Fruit fly (Drosophila melanogaster) whole organism, embryonic: Measurements from ENCODE around the gene Taf2.
A peak's percentile ranks its signal among the peaks of the same experiment; 100 is the strongest.

Experiments used
- CG10366 ChIP-seq: fragments of 200-800 bp; sonication (Bioruptor generic); IDR thresholded peaks from 2 replicates; pipeline ENCODE4 v1.3.6; 2022; ENCODE audit warnings: missing biosample characterization, missing genetic modification characterization
- CG13624 ChIP-seq: fragments of 200-800 bp; sonication (Bioruptor generic); optimal IDR thresholded peaks from 2 replicates; lab custom pipeline; 2016; ENCODE audit warnings: missing biosample characterization, missing genetic modification characterization
- CG13775 ChIP-seq: fragments of 200-800 bp; sonication (Bioruptor generic); optimal IDR thresholded peaks from 3 replicates; lab custom pipeline; 2017; ENCODE audit warnings: missing biosample characterization, mild to moderate bottlenecking, missing genetic modification characterization
- CG13894 ChIP-seq: fragments of 200-800 bp; sonication (Bioruptor generic); optimal IDR thresholded peaks from 3 replicates; lab custom pipeline; 2018; ENCODE audit warnings: missing biosample characterization, mild to moderate bottlenecking, missing genetic modification characterization, moderate library complexity
- CG15269 ChIP-seq: fragments of 200-800 bp; sonication (Bioruptor generic); optimal IDR thresholded peaks from 2 replicates; lab custom pipeline; 2018; ENCODE audit warnings: missing biosample characterization, mild to moderate bottlenecking, missing genetic modification characterization, moderate library complexity
- CG17612 ChIP-seq: fragments of 200-800 bp; sonication (Bioruptor generic); IDR thresholded peaks from 2 replicates; pipeline ENCODE4 v1.3.6; 2022; ENCODE audit warnings: missing biosample characterization, missing genetic modification characterization
- CG18262 ChIP-seq: fragments of 200-800 bp; optimal IDR thresholded peaks from 3 replicates; lab custom pipeline; 2019; ENCODE audit warnings: missing biosample characterization, mild to moderate bottlenecking, missing genetic modification characterization, moderate library complexity
- CG18599 ChIP-seq: fragments of 200-800 bp; sonication (Bioruptor generic); optimal IDR thresholded peaks from 3 replicates; lab custom pipeline; 2017; ENCODE audit warnings: missing biosample characterization, missing genetic modification characterization, mild to moderate bottlenecking, moderate library complexity, missing genetic modification reagents
- CG2889 ChIP-seq: fragments of 200-800 bp; sonication (Bioruptor generic); IDR thresholded peaks from 3 replicates; pipeline ENCODE4 v1.3.6; 2022; ENCODE audit warnings: missing biosample characterization, missing genetic modification characterization
- CG3065 ChIP-seq: fragments of 200-800 bp; sonication (Bioruptor generic); optimal IDR thresholded peaks from 2 replicates; lab custom pipeline; 2016; ENCODE audit warnings: missing biosample characterization, missing genetic modification characterization
- CG3163 ChIP-seq: fragments of 200-800 bp; sonication (Bioruptor generic); optimal IDR thresholded peaks from 3 replicates; lab custom pipeline; 2016; ENCODE audit warnings: missing biosample characterization, missing genetic modification characterization
- CG32767 ChIP-seq: fragments of 200-800 bp; sonication (Bioruptor generic); IDR thresholded peaks from 2 replicates; pipeline ENCODE4 v1.3.6; 2022; ENCODE audit warnings: missing biosample characterization, missing genetic modification characterization
- CG4617 ChIP-seq: fragments of 200-800 bp; sonication (Bioruptor generic); optimal IDR thresholded peaks from 3 replicates; lab custom pipeline; 2016; ENCODE audit warnings: missing biosample characterization, missing genetic modification characterization, borderline replicate concordance
- CG4854 ChIP-seq: fragments of 200-800 bp; sonication (Bioruptor generic); optimal IDR thresholded peaks from 2 replicates; lab custom pipeline; 2016; ENCODE audit warnings: missing biosample characterization, missing genetic modification characterization, inconsistent platforms
- CG5180 ChIP-seq: fragments of 200-800 bp; sonication (Bioruptor generic); optimal IDR thresholded peaks from 3 replicates; lab custom pipeline; 2017; ENCODE audit warnings: missing biosample characterization, missing genetic modification characterization, mild to moderate bottlenecking, moderate library complexity, missing genetic modification reagents
- CG6683 ChIP-seq: fragments of 200-800 bp; sonication (Bioruptor generic); optimal IDR thresholded peaks from 2 replicates; lab custom pipeline; 2017; ENCODE audit warnings: missing biosample characterization, mild to moderate bottlenecking, missing genetic modification characterization, missing genetic modification reagents
- CG7963 ChIP-seq: fragments of 200-800 bp; sonication (Bioruptor generic); IDR thresholded peaks from 3 replicates; pipeline ENCODE4 v1.3.6; 2022; ENCODE audit warnings: missing biosample characterization, missing genetic modification characterization; ENCODE audit not compliant: partially characterized antibody
- CG8924 ChIP-seq: fragments of 200-800 bp; optimal IDR thresholded peaks from 3 replicates; lab custom pipeline; 2019; ENCODE audit warnings: missing biosample characterization, mild to moderate bottlenecking, missing genetic modification characterization, moderate library complexity
- CG9727 ChIP-seq: fragments of 200-800 bp; sonication (Bioruptor generic); optimal IDR thresholded peaks from 3 replicates; lab custom pipeline; 2017; ENCODE audit warnings: missing biosample characterization, mild to moderate bottlenecking, missing genetic modification characterization
- CG9932 ChIP-seq: fragments of 200-800 bp; sonication (Bioruptor generic); IDR thresholded peaks from 2 replicates; pipeline ENCODE4 v1.3.6; 2022; ENCODE audit warnings: missing biosample characterization, missing genetic modification characterization
- CTCF ChIP-seq: fragments of 200-800 bp; sonication (Bioruptor generic); optimal IDR thresholded peaks from 2 replicates; lab custom pipeline; 2017; ENCODE audit warnings: missing biosample characterization, mild to moderate bottlenecking, missing genetic modification characterization, moderate library complexity
- CkIIα-i1 ChIP-seq: fragments of 200-800 bp; sonication (Bioruptor generic); IDR thresholded peaks from 2 replicates; pipeline ENCODE4 v1.3.6; 2022; ENCODE audit warnings: missing biosample characterization, missing genetic modification characterization
- Deaf1 ChIP-seq: fragments of 200-800 bp; optimal IDR thresholded peaks from 3 replicates; lab custom pipeline; 2019; ENCODE audit warnings: missing biosample characterization, mild to moderate bottlenecking, missing genetic modification characterization, moderate library complexity
- Dip2 ChIP-seq: fragments of 200-800 bp; sonication (Bioruptor generic); IDR thresholded peaks from 2 replicates; pipeline ENCODE4 v1.3.6; 2022; ENCODE audit warnings: missing biosample characterization, missing genetic modification characterization
- Doc2 ChIP-seq: fragments of 200-800 bp; sonication (Bioruptor generic); IDR thresholded peaks from 2 replicates; pipeline ENCODE4 v1.3.6; 2022; ENCODE audit warnings: missing biosample characterization, missing genetic modification characterization
- Ets65A ChIP-seq: fragments of 200-800 bp; sonication (Bioruptor generic); peaks from one replicate; lab custom pipeline; 2016; ENCODE audit warnings: missing biosample characterization, missing genetic modification characterization
- Fer2 ChIP-seq: fragments of 200-800 bp; sonication (Bioruptor generic); optimal IDR thresholded peaks from 2 replicates; lab custom pipeline; 2018; ENCODE audit warnings: missing biosample characterization, mild to moderate bottlenecking, missing genetic modification characterization, moderate library complexity
- Gsc ChIP-seq: fragments of 200-800 bp; sonication (Bioruptor generic); IDR thresholded peaks from 2 replicates; pipeline ENCODE4 v1.3.6; 2022; ENCODE audit warnings: missing biosample characterization, missing genetic modification characterization
- Lpt ChIP-seq: fragments of >200 bp; optimal IDR thresholded peaks from 2 replicates; lab custom pipeline; 2018; ENCODE audit warnings: missing biosample characterization, missing genetic modification characterization
- Meics ChIP-seq: fragments of 200-800 bp; sonication (Bioruptor generic); optimal IDR thresholded peaks from 2 replicates; lab custom pipeline; 2017; ENCODE audit warnings: missing biosample characterization, mild to moderate bottlenecking, missing genetic modification characterization
- Mrtf ChIP-seq: fragments of 200-800 bp; sonication (Bioruptor generic); IDR thresholded peaks from 3 replicates; pipeline ENCODE4 v1.3.6; 2022; ENCODE audit warnings: missing biosample characterization, missing genetic modification characterization
- Pdp1 ChIP-seq, 2 experiments: fragments of 200-800 bp; sonication (Bioruptor generic); optimal IDR thresholded peaks; 3 replicates each; lab custom pipeline; 2016; ENCODE audit warnings: missing biosample characterization in 2 of 2, missing genetic modification characterization in 2 of 2, mild to moderate bottlenecking in 1 of 2, moderate library complexity in 1 of 2
- Ssrp ChIP-seq: fragments of 200-800 bp; sonication (Bioruptor generic); optimal IDR thresholded peaks from 2 replicates; lab custom pipeline; 2018; ENCODE audit warnings: missing biosample characterization, mild to moderate bottlenecking, missing genetic modification characterization, moderate library complexity
- abd-A ChIP-seq: fragments of 200-800 bp; sonication (Bioruptor generic); optimal IDR thresholded peaks from 3 replicates; lab custom pipeline; 2019; ENCODE audit warnings: missing biosample characterization, mild to moderate bottlenecking, missing genetic modification characterization, moderate library complexity
- cas ChIP-seq: fragments of 200-800 bp; sonication (Bioruptor generic); IDR thresholded peaks from 2 replicates; pipeline ENCODE4 v1.3.6; 2022; ENCODE audit warnings: missing biosample characterization, missing genetic modification characterization
- gce ChIP-seq: fragments of 200-800 bp; sonication (Bioruptor generic); IDR thresholded peaks from 3 replicates; pipeline ENCODE4 v1.3.6; 2022; ENCODE audit warnings: missing biosample characterization, missing genetic modification characterization
- gsb ChIP-seq: fragments of 200-800 bp; sonication (Bioruptor generic); IDR thresholded peaks from 2 replicates; pipeline ENCODE4 v1.3.6; 2022; ENCODE audit warnings: missing biosample characterization, missing genetic modification characterization
- ind ChIP-seq: fragments of 200-800 bp; sonication (Bioruptor generic); optimal IDR thresholded peaks from 3 replicates; lab custom pipeline; 2016; ENCODE audit warnings: missing biosample characterization, missing genetic modification characterization
- jing ChIP-seq: fragments of 200-800 bp; sonication (Bioruptor generic); optimal IDR thresholded peaks from 2 replicates; lab custom pipeline; 2018; ENCODE audit warnings: missing biosample characterization, mild to moderate bottlenecking, missing genetic modification characterization
- lilli ChIP-seq: fragments of 200-800 bp; sonication (Bioruptor generic); optimal IDR thresholded peaks from 3 replicates; lab custom pipeline; 2016; ENCODE audit warnings: missing biosample characterization, missing genetic modification characterization
- onecut ChIP-seq: fragments of 200-800 bp; sonication (Bioruptor generic); IDR thresholded peaks from 2 replicates; pipeline ENCODE4 v1.3.6; 2022; ENCODE audit warnings: missing biosample characterization, missing genetic modification characterization
- pum ChIP-seq: fragments of 200-800 bp; sonication (Bioruptor generic); optimal IDR thresholded peaks from 2 replicates; lab custom pipeline; 2016; ENCODE audit warnings: missing biosample characterization, missing genetic modification characterization
- scrt ChIP-seq: fragments of 200-800 bp; sonication (Bioruptor generic); optimal IDR thresholded peaks from 2 replicates; lab custom pipeline; 2018; ENCODE audit warnings: missing biosample characterization, mild to moderate bottlenecking, missing genetic modification characterization, moderate library complexity
- sens-2 ChIP-seq: fragments of 200-800 bp; sonication (Bioruptor generic); IDR thresholded peaks from 2 replicates; pipeline ENCODE4 v1.3.6; 2022; ENCODE audit warnings: missing biosample characterization, missing genetic modification characterization
- sqz ChIP-seq: fragments of 200-800 bp; sonication (Bioruptor generic); optimal IDR thresholded peaks from 3 replicates; lab custom pipeline; 2018; ENCODE audit warnings: missing biosample characterization, mild to moderate bottlenecking, missing genetic modification characterization
- sr ChIP-seq: fragments of 200-800 bp; sonication (Bioruptor generic); IDR thresholded peaks from 3 replicates; pipeline ENCODE4 v1.3.6; 2022; ENCODE audit warnings: missing biosample characterization, missing genetic modification characterization
- stwl ChIP-seq: fragments of 200-800 bp; sonication (Bioruptor generic); optimal IDR thresholded peaks from 3 replicates; lab custom pipeline; 2018; ENCODE audit warnings: missing biosample characterization, mild to moderate bottlenecking, missing genetic modification characterization, moderate library complexity
- tll ChIP-seq, 2 experiments: fragments of 200-800 bp in 1 of 2; fragments of >200 bp in 1 of 2; sonication (Bioruptor generic) in 1 of 2; optimal IDR thresholded peaks; 2 replicates each; lab custom pipeline; 2017 to 2019; ENCODE audit warnings: missing biosample characterization in 2 of 2, missing genetic modification characterization in 2 of 2, mild to moderate bottlenecking in 1 of 2, moderate library complexity in 1 of 2
- unpg ChIP-seq: fragments of 200-800 bp; sonication (Bioruptor generic); optimal IDR thresholded peaks from 3 replicates; lab custom pipeline; 2018; ENCODE audit warnings: missing biosample characterization, mild to moderate bottlenecking, missing genetic modification characterization, moderate library complexity
- usp ChIP-seq: fragments of >200 bp; optimal IDR thresholded peaks from 2 replicates; lab custom pipeline; 2017; ENCODE audit warnings: missing biosample characterization, missing genetic modification characterization

The Taf2 gene

dm6 chr3L:9907719-9908170 lies 19.3 kb upstream of the Taf2 start, which contains the start of gene bma:
bma (plus strand) TSS chr3L:9908120.
- TF ChIP-seq CkIIα-i1 (GFP tag; lab: Robert Waterston, UW) = no peak
- peak; percentile 97 for TF ChIP-seq scrt
- TF ChIP-seq abd-A = peak; percentile 11
- peak; percentile 88 for TF ChIP-seq CG5180 (GFP tag; lab: Kevin White, UChicago)
- no peak for TF ChIP-seq sr
- no peak for TF ChIP-seq CG13624 (GFP tag; lab: Kevin White, UChicago)
- no peak for TF ChIP-seq CG2889 (GFP tag; lab: Robert Waterston, UW)
- no peak for TF ChIP-seq CG10366
- TF ChIP-seq gce = no peak
- TF ChIP-seq sens-2 (GFP tag; lab: Robert Waterston, UW) = no peak
- TF ChIP-seq CG17612 = no peak
- TF ChIP-seq pum (GFP tag; lab: Kevin White, UChicago) = no peak
- no peak for TF ChIP-seq gsb (GFP tag; lab: Robert Waterston, UW)
- TF ChIP-seq Mrtf = no peak
- no peak for TF ChIP-seq CTCF (GFP tag; lab: Kevin White, UChicago)
- TF ChIP-seq sqz = no peak
- TF ChIP-seq CG18262 (tag; lab: Kevin White, UChicago) = no peak
- no peak for TF ChIP-seq jing (GFP tag; lab: Kevin White, UChicago)
- peak; percentile 75 for TF ChIP-seq Deaf1 (tag; lab: Kevin White, UChicago)
- TF ChIP-seq unpg (GFP tag; lab: Kevin White, UChicago) = no peak
- no peak for TF ChIP-seq CG4854 (GFP tag; lab: Kevin White, UChicago)
- TF ChIP-seq tll (GFP tag; optimal IDR thresholded peaks at IDR 0.05; lab: Kevin White, UChicago) = no peak
- TF ChIP-seq Gsc = no peak
- TF ChIP-seq CG15269 (tag; lab: Kevin White, UChicago) = no peak
- TF ChIP-seq Pdp1 (GFP tag; optimal IDR thresholded peaks at IDR 0.05; lab: Kevin White, UChicago) = no peak

DNA sequence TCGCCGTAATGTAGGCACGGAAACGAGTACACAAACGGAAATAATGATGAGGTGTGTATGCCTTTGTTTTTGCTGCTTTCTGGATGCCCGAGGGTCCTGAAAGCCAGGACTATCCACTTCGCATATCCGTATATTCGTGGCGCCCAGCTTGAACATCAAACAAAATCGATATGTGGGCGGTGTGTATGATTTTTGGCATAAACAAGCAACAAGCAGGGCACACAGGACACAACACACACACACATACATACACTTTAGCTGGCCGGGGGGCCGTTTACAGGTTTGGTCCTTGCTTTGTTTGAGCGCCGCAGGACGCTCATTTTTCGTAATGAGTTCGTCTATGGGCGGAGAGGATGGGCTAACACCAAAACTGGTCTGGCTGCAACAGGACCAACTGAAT lies 16.5 kb upstream of the Taf2 start:
- TF ChIP-seq scrt = peak; percentile 72
- TF ChIP-seq CG13894 (tag; lab: Kevin White, UChicago) = peak; percentile 21
- peak; percentile 8 for TF ChIP-seq Ets65A
- TF ChIP-seq CG3065 (GFP tag; lab: Kevin White, UChicago) = no peak
- TF ChIP-seq CG7963 (GFP tag; lab: Robert Waterston, UW) = no peak
- peak; percentile 76 for TF ChIP-seq onecut (GFP tag; lab: Robert Waterston, UW)
- TF ChIP-seq Lpt = no peak
- TF ChIP-seq Fer2 = no peak
- TF ChIP-seq abd-A = peak; percentile 35
- TF ChIP-seq Meics (GFP tag; lab: Kevin White, UChicago) = no peak

- TF ChIP-seq CG3163 = peak; percentile 43
- TF ChIP-seq CG8924 (tag; lab: Kevin White, UChicago) = peak; percentile 25
- peak; percentile 65 for TF ChIP-seq CG9932
- TF ChIP-seq CG32767 (GFP tag; lab: Robert Waterston, UW) = no peak
- no peak for TF ChIP-seq Ssrp (tag; lab: Kevin White, UChicago)
- TF ChIP-seq CG4617 (GFP tag; lab: Kevin White, UChicago) = peak; percentile 72
- TF ChIP-seq CG18599 (GFP tag; lab: Kevin White, UChicago) = peak; percentile 30
- TF ChIP-seq Doc2 = no peak
- no peak for TF ChIP-seq CG6683 (GFP tag; lab: Kevin White, UChicago)
- TF ChIP-seq usp (GFP tag; lab: Kevin White, UChicago) = no peak
- no peak for TF ChIP-seq pum (GFP tag; lab: Kevin White, UChicago)
- TF ChIP-seq stwl = peak; percentile 61
- peak; percentile 27 for TF ChIP-seq lilli (GFP tag; lab: Kevin White, UChicago)
- no peak for TF ChIP-seq Dip2 (GFP tag; lab: Robert Waterston, UW)
- TF ChIP-seq CG13775 (GFP tag; lab: Kevin White, UChicago) = no peak
- no peak for TF ChIP-seq CG9727 (GFP tag; lab: Kevin White, UChicago)
- peak; percentile 12 for TF ChIP-seq ind (GFP tag; lab: Kevin White, UChicago)
- no peak for TF ChIP-seq cas (GFP tag; lab: Robert Waterston, UW)
Measured at dm6 chr3L:9899046-9899659, 10.7 kb upstream of the Taf2 start, which contains the start of gene nudE. nudE (plus strand) TSS chr3L:9899241.
